Worm (Caenorhabditis elegans) whole organism, young adult: ENCODE data around the gene F19C6.3.

Experiments used
- B0261.1 ChIP-seq: sonication (generic microtip); optimal IDR thresholded peaks from 2 replicates; lab custom pipeline; 2016; ENCODE audit warnings: mild to moderate bottlenecking, missing genetic modification characterization, moderate library complexity, missing compliant biosample characterization
- C06A6.2 ChIP-seq: fragments of 200-800 bp; sonication (Bioruptor generic); conservative IDR thresholded peaks from 2 replicates; pipeline ENCODE4 v1.3.6; 2022; ENCODE audit warnings: missing genetic modification characterization, missing compliant biosample characterization
- C17E4.6 ChIP-seq: fragments of 200-800 bp; sonication (Bioruptor generic); IDR thresholded peaks from 2 replicates; pipeline ENCODE4 v1.3.6; 2022; ENCODE audit warnings: missing genetic modification reagents, missing genetic modification characterization, missing compliant biosample characterization
- F33H1.4 ChIP-seq: fragments of 200-800 bp; sonication (Bioruptor generic); IDR thresholded peaks from 2 replicates; pipeline ENCODE4 v1.3.6; 2022; ENCODE audit warnings: missing genetic modification reagents, missing genetic modification characterization, missing compliant biosample characterization
- F52B5.7 ChIP-seq: sonication (generic microtip); optimal IDR thresholded peaks from 2 replicates; lab custom pipeline; 2016; ENCODE audit warnings: mild to moderate bottlenecking, missing genetic modification characterization, missing compliant biosample characterization
- F57A8.1 ChIP-seq: fragments of 200-800 bp; sonication (Bioruptor generic); optimal IDR thresholded peaks from 2 replicates; lab custom pipeline; 2018; ENCODE audit warnings: mild to moderate bottlenecking, missing genetic modification characterization, moderate library complexity, missing compliant biosample characterization
- K12H6.12 ChIP-seq: fragments of 200-800 bp; sonication (Bioruptor generic); optimal IDR thresholded peaks from 2 replicates; lab custom pipeline; 2018; ENCODE audit warnings: mild to moderate bottlenecking, missing genetic modification characterization, missing compliant biosample characterization
- Y53F4B.3 ChIP-seq: fragments of 200-800 bp; sonication (Bioruptor generic); IDR thresholded peaks from 2 replicates; pipeline ENCODE4 v1.3.6; 2022; ENCODE audit warnings: missing genetic modification reagents, missing genetic modification characterization, missing compliant biosample characterization
- Y67H2A.10 ChIP-seq: fragments of 200-800 bp; sonication (Bioruptor generic); conservative IDR thresholded peaks from 2 replicates; pipeline ENCODE4 v1.3.6; 2022; ENCODE audit warnings: missing genetic modification reagents, missing genetic modification characterization, missing compliant biosample characterization
- atf-7 ChIP-seq: sonication (generic microtip); optimal IDR thresholded peaks from 2 replicates; lab custom pipeline; 2017; ENCODE audit warnings: mild to moderate bottlenecking, missing genetic modification characterization, missing compliant biosample characterization
- ccch-3 ChIP-seq: fragments of 200-800 bp; sonication (Bioruptor generic); optimal IDR thresholded peaks from 2 replicates; lab custom pipeline; 2018; ENCODE audit warnings: mild to moderate bottlenecking, missing genetic modification characterization, missing compliant biosample characterization
- ceh-100 ChIP-seq: fragments of 200-800 bp; sonication (Bioruptor generic); IDR thresholded peaks from 2 replicates; pipeline ENCODE4 v1.3.6; 2022; ENCODE audit warnings: missing genetic modification reagents, missing genetic modification characterization, missing compliant biosample characterization
- ceh-27 ChIP-seq: fragments of 200-800 bp; sonication (Bioruptor generic); optimal IDR thresholded peaks from 2 replicates; lab custom pipeline; 2018; ENCODE audit warnings: mild to moderate bottlenecking, missing genetic modification characterization, moderate library complexity, missing compliant biosample characterization
- ceh-40 ChIP-seq: fragments of 200-800 bp; sonication (Bioruptor generic); IDR thresholded peaks from 2 replicates; pipeline ENCODE4 v1.3.6; 2022; ENCODE audit warnings: missing genetic modification characterization, missing compliant biosample characterization
- ceh-91 ChIP-seq: fragments of 200-800 bp; sonication (Bioruptor generic); IDR thresholded peaks from 2 replicates; pipeline ENCODE4 v1.3.6; 2022; ENCODE audit warnings: missing genetic modification reagents, missing genetic modification characterization, missing compliant biosample characterization
- dox-1 ChIP-seq: fragments of 200-800 bp; sonication (Bioruptor generic); IDR thresholded peaks from 2 replicates; pipeline ENCODE4 v1.3.6; 2022; ENCODE audit warnings: missing genetic modification reagents, missing genetic modification characterization, missing compliant biosample characterization
- dpff-1 ChIP-seq: sonication (generic microtip); optimal IDR thresholded peaks from 2 replicates; lab custom pipeline; 2017; ENCODE audit warnings: mild to moderate bottlenecking, missing genetic modification characterization, missing compliant biosample characterization
- dpl-1 ChIP-seq: fragments of 150-350 bp; optimal IDR thresholded peaks from 2 replicates; lab custom pipeline; 2014; ENCODE audit warnings: missing biosample characterization, missing genetic modification reagents, missing genetic modification characterization
- efl-1 ChIP-seq: fragments of 150-350 bp; optimal IDR thresholded peaks from 2 replicates; lab custom pipeline; 2014; ENCODE audit warnings: missing biosample characterization, missing genetic modification reagents, missing genetic modification characterization
- hlh-12 ChIP-seq: sonication (generic microtip); optimal IDR thresholded peaks from 2 replicates; lab custom pipeline; 2016; ENCODE audit warnings: missing genetic modification characterization, missing compliant biosample characterization
- lag-1 ChIP-seq: fragments of 200-800 bp; sonication (Bioruptor generic); IDR thresholded peaks from 2 replicates; pipeline ENCODE4 v1.3.6; 2022; ENCODE audit warnings: missing genetic modification reagents, missing genetic modification characterization, missing compliant biosample characterization
- let-607 ChIP-seq, 2 experiments: fragments of 200-800 bp in 1 of 2; sonication (Bioruptor generic) in 1 of 2; sonication (generic microtip) in 1 of 2; optimal IDR thresholded peaks; 2 replicates each; lab custom pipeline; 2016 to 2018; ENCODE audit warnings: mild to moderate bottlenecking in 2 of 2, missing compliant biosample characterization in 2 of 2, missing genetic modification characterization in 2 of 2, moderate library complexity in 2 of 2, missing genotype in 1 of 2
- lin-26 ChIP-seq: fragments of 200-800 bp; sonication (Bioruptor generic); IDR thresholded peaks from 2 replicates; pipeline ENCODE4 v1.3.6; 2022; ENCODE audit warnings: missing genetic modification reagents, missing genetic modification characterization, missing compliant biosample characterization
- madf-10 ChIP-seq: sonication (generic microtip); optimal IDR thresholded peaks from 2 replicates; lab custom pipeline; 2016; ENCODE audit warnings: mild to moderate bottlenecking, missing genetic modification characterization, missing compliant biosample characterization
- mcd-1 ChIP-seq: fragments of 200-800 bp; sonication (Bioruptor generic); IDR thresholded peaks from 2 replicates; pipeline ENCODE4 v1.3.6; 2022; ENCODE audit warnings: missing genetic modification reagents, missing genetic modification characterization, missing compliant biosample characterization
- mxl-1 ChIP-seq: sonication (generic microtip); optimal IDR thresholded peaks from 2 replicates; lab custom pipeline; 2016; ENCODE audit warnings: missing genetic modification characterization, missing compliant biosample characterization
- nfyb-1 ChIP-seq: fragments of 200-800 bp; sonication (Bioruptor generic); IDR thresholded peaks from 2 replicates; pipeline ENCODE4 v1.3.6; 2022; ENCODE audit warnings: missing genetic modification reagents, missing genetic modification characterization, missing compliant biosample characterization
- nhr-120 ChIP-seq: fragments of 200-800 bp; sonication (Bioruptor generic); IDR thresholded peaks from 2 replicates; pipeline ENCODE4 v1.3.6; 2022; ENCODE audit warnings: missing genetic modification characterization, missing compliant biosample characterization
- nhr-80 ChIP-seq: sonication (generic microtip); optimal IDR thresholded peaks from 2 replicates; lab custom pipeline; 2016; ENCODE audit warnings: missing genetic modification characterization, missing compliant biosample characterization
- sdz-38 ChIP-seq: sonication (generic microtip); optimal IDR thresholded peaks from 2 replicates; lab custom pipeline; 2016; ENCODE audit warnings: missing genotype, missing genetic modification characterization, missing compliant biosample characterization
- snpc-1.1 ChIP-seq: sonication (generic microtip); optimal IDR thresholded peaks from 2 replicates; lab custom pipeline; 2017; ENCODE audit warnings: missing genetic modification characterization, mild to moderate bottlenecking, missing compliant biosample characterization, antibody characterized with exemption, moderate library complexity, missing genotype, missing genetic modification reagents; ENCODE audit not compliant: insufficient read depth
- somi-1 ChIP-seq: fragments of 200-800 bp; sonication (Bioruptor generic); optimal IDR thresholded peaks from 2 replicates; lab custom pipeline; 2018; ENCODE audit warnings: mild to moderate bottlenecking, missing genetic modification characterization, missing compliant biosample characterization
- sptf-2 ChIP-seq: fragments of 200-800 bp; sonication (Bioruptor generic); optimal IDR thresholded peaks from 2 replicates; lab custom pipeline; 2018; ENCODE audit warnings: mild to moderate bottlenecking, missing genetic modification characterization, missing compliant biosample characterization
- tbx-9 ChIP-seq: sonication (generic microtip); optimal IDR thresholded peaks from 2 replicates; lab custom pipeline; 2016; ENCODE audit warnings: borderline replicate concordance, missing genetic modification characterization, inconsistent platforms, missing compliant biosample characterization
- ztf-22 ChIP-seq: fragments of 200-800 bp; sonication (Bioruptor generic); optimal IDR thresholded peaks from 2 replicates; lab custom pipeline; 2018; ENCODE audit warnings: mild to moderate bottlenecking, missing genetic modification characterization, moderate library complexity, missing compliant biosample characterization
- ztf-26 ChIP-seq: sonication (generic microtip); optimal IDR thresholded peaks from 2 replicates; lab custom pipeline; 2017; ENCODE audit warnings: missing genetic modification characterization, missing compliant biosample characterization
- ztf-3 ChIP-seq: fragments of 200-800 bp; sonication (Bioruptor generic); optimal IDR thresholded peaks from 2 replicates; lab custom pipeline; 2018; ENCODE audit warnings: mild to moderate bottlenecking, missing genetic modification characterization, missing compliant biosample characterization
- ztf-6 ChIP-seq: fragments of 200-800 bp; sonication (Bioruptor generic); IDR thresholded peaks from 2 replicates; pipeline ENCODE4 v1.3.6; 2022; ENCODE audit warnings: missing genetic modification reagents, missing genetic modification characterization, missing compliant biosample characterization

The F19C6.3 gene

DNA sequence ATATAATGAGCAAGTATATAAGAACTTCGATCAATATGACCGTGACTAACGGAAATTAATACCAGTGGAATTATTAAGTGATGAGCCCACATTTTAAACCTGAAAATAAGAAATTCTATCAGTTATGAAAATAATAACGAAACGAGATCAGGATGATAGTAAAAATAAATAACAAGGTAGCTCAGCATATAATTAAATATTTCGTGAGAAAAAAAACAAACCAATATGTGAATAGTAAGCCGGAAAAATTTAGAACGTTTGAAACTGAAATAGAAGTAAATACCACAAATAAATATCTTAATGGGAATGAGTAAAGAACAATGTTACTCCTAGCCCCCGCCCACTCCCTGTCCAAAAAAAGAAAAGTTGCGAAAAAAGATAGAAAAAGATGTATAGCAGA is at the start of gene F19C6.3:
TSS of gene F19C6.3 (minus strand) at position 101 of the 400 bp plus-strand sequence.
- TF ChIP-seq nfyb-1 (GFP tag; lab: Robert Waterston, UW) (no peak), sptf-2 (no peak), ztf-3 (GFP tag; lab: Kevin White, UChicago) (no peak), lag-1 (GFP tag; lab: Robert Waterston, UW) (no peak), mxl-1 (tag; lab: Kevin White, UChicago) (no peak), F33H1.4 (GFP tag; lab: Robert Waterston, UW) (no peak), C17E4.6 (GFP tag; lab: Robert Waterston, UW) (no peak), ceh-100 (GFP tag; lab: Robert Waterston, UW) (no peak), efl-1 (no peak), mcd-1 (no peak), dpl-1 (GFP tag; lab: Kevin White, UChicago) (no peak)

DNA sequence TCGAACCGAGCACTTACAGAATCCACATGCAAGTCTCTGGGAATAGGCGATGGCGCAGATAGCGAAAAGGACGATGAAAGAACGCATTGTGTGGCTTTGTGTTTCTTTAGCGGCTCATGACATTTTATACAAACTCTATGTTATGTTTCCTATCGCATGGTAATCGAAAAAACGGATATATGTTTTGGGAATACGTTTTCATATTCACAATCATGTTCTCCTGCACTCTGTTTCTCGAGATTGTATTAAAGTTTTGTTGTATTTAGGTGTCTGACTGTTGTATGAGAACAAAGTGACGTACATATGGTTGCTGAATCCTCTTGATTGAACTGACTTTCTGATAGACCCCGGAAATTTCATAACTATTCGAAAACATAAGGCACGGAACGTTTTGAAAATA is 49.8 kb upstream of the F19C6.3 start, which contains the start of gene ZC373.2:
TSS of gene ZC373.2 (minus strand) at position 101 of the 400 bp plus-strand sequence.
- TF ChIP-seq nhr-80 (tag; lab: Kevin White, UChicago): no peak
- no peak for TF ChIP-seq tbx-9 (tag; lab: Kevin White, UChicago)
- no peak for TF ChIP-seq sdz-38 (tag; lab: Kevin White, UChicago)
- no peak for TF ChIP-seq ztf-22
- no peak for TF ChIP-seq Y67H2A.10 (GFP tag; lab: Robert Waterston, UW)
- TF ChIP-seq snpc-1.1 (tag; lab: Kevin White, UChicago): no peak
- TF ChIP-seq F52B5.7: no peak

- TF ChIP-seq B0261.1: no peak
- TF ChIP-seq Y67H2A.10 (GFP tag; lab: Robert Waterston, UW): no peak
- no peak for TF ChIP-seq F52B5.7
- no peak for TF ChIP-seq atf-7
- TF ChIP-seq ceh-91 (GFP tag; lab: Robert Waterston, UW): no peak
- TF ChIP-seq nhr-120 (GFP tag; lab: Robert Waterston, UW): no peak
- no peak for TF ChIP-seq lag-1 (GFP tag; lab: Robert Waterston, UW)
- TF ChIP-seq ztf-26: no peak
- TF ChIP-seq lin-26 (GFP tag; lab: Robert Waterston, UW): no peak
- no peak for TF ChIP-seq ceh-27
- TF ChIP-seq dpff-1 (tag; lab: Kevin White, UChicago): no peak
- TF ChIP-seq Y53F4B.3 (GFP tag; lab: Robert Waterston, UW): no peak
Measured at ce11 chrX:10054410-10054800, 45.8 kb upstream of the F19C6.3 start.

- peak; percentile 9 for TF ChIP-seq nhr-80 (tag; lab: Kevin White, UChicago)
- no peak for TF ChIP-seq ceh-40 (GFP tag; lab: Robert Waterston, UW)
- TF ChIP-seq ztf-6 (GFP tag; lab: Robert Waterston, UW): no peak
Measured at ce11 chrX:10053742-10054409, 45.3 kb upstream of the F19C6.3 start, which contains the start of gene cbs-1. Gene cbs-1, plus strand, starts transcription at chrX:10054275.

ce11 chrX:10051625-10052024 is 43.1 kb upstream of the F19C6.3 start:
- TF ChIP-seq F57A8.1 (GFP tag; lab: Kevin White, UChicago) (no peak), C06A6.2 (peak; percentile 44; the same call in 1 of the 2 replicates), mxl-1 (tag; lab: Kevin White, UChicago) (no peak), snpc-1.1 (tag; lab: Kevin White, UChicago) (no peak), madf-10 (tag; lab: Kevin White, UChicago) (peak; percentile 5), somi-1 (GFP tag; lab: Kevin White, UChicago) (peak; percentile 58), ccch-3 (GFP tag; lab: Kevin White, UChicago) (no peak), ztf-26 (peak; percentile 44), let-607 (tag; optimal IDR thresholded peaks at IDR 0.05; lab: Kevin White, UChicago) (peak in 1 of 2 experiments; percentile 37), nhr-80 (tag; lab: Kevin White, UChicago) (peak; percentile 76), hlh-12 (tag; lab: Kevin White, UChicago) (no peak), dox-1 (GFP tag; lab: Robert Waterston, UW) (0 out of 2 replicates have a peak, but pooled peaks have one; percentile 18), atf-7 (peak; percentile 61), K12H6.12 (tag; lab: Kevin White, UChicago) (no peak)
